Fruit fly (Drosophila melanogaster) whole organism, embryonic: ENCODE results near the gene lark.

Experiments
- Adf1 ChIP-seq: fragments of 200-800 bp; sonication (Bioruptor generic); IDR thresholded peaks from 2 replicates; pipeline ENCODE4 v1.3.6; 2022; ENCODE audit warnings: missing biosample characterization, missing genetic modification characterization
- Atf-2 ChIP-seq: fragments of 200-800 bp; sonication (Bioruptor generic); optimal IDR thresholded peaks from 2 replicates; lab custom pipeline; 2016; ENCODE audit warnings: missing biosample characterization, missing genetic modification characterization
- CG10366 ChIP-seq: fragments of 200-800 bp; sonication (Bioruptor generic); IDR thresholded peaks from 2 replicates; pipeline ENCODE4 v1.3.6; 2022; ENCODE audit warnings: missing biosample characterization, missing genetic modification characterization
- CG10565 ChIP-seq: fragments of 200-800 bp; sonication (Bioruptor generic); optimal IDR thresholded peaks from 3 replicates; lab custom pipeline; 2016; ENCODE audit warnings: missing biosample characterization, mild to moderate bottlenecking, missing genetic modification characterization
- CG11560 ChIP-seq: fragments of 200-800 bp; sonication (Bioruptor generic); IDR thresholded peaks from 3 replicates; pipeline ENCODE4 v1.3.6; 2022; ENCODE audit warnings: missing biosample characterization, missing genetic modification characterization
- CG12104 ChIP-seq: fragments of 200-800 bp; sonication (Bioruptor generic); optimal IDR thresholded peaks from 3 replicates; lab custom pipeline; 2016; ENCODE audit warnings: missing biosample characterization, missing genetic modification characterization
- CG13296 ChIP-seq: fragments of 200-800 bp; sonication (Bioruptor generic); optimal IDR thresholded peaks from 3 replicates; lab custom pipeline; 2018; ENCODE audit warnings: missing biosample characterization, mild to moderate bottlenecking, missing genetic modification characterization
- CG14860 ChIP-seq: fragments of 200-800 bp; sonication (Bioruptor generic); IDR thresholded peaks from 3 replicates; pipeline ENCODE4 v1.3.6; 2022; ENCODE audit warnings: missing biosample characterization, missing genetic modification characterization; ENCODE audit not compliant: partially characterized antibody
- CG15479 ChIP-seq: fragments of 200-800 bp; sonication (Bioruptor generic); optimal IDR thresholded peaks from 3 replicates; lab custom pipeline; 2019; ENCODE audit warnings: missing biosample characterization, mild to moderate bottlenecking, missing genetic modification characterization, moderate library complexity
- CG1792 ChIP-seq: fragments of 200-800 bp; sonication (Bioruptor generic); optimal IDR thresholded peaks from 2 replicates; lab custom pipeline; 2016; ENCODE audit warnings: missing biosample characterization, missing genetic modification characterization
- CG18619 ChIP-seq: fragments of 200-800 bp; sonication (Bioruptor generic); optimal IDR thresholded peaks from 3 replicates; lab custom pipeline; 2017; ENCODE audit warnings: missing biosample characterization, mild to moderate bottlenecking, missing genetic modification characterization
- CG18764 ChIP-seq: fragments of 200-800 bp; sonication (Bioruptor generic); optimal IDR thresholded peaks from 3 replicates; lab custom pipeline; 2016; ENCODE audit warnings: missing biosample characterization, missing genetic modification characterization
- CG31224 ChIP-seq: fragments of 200-800 bp; sonication (Bioruptor generic); IDR thresholded peaks from 2 replicates; pipeline ENCODE4 v1.3.6; 2022; ENCODE audit warnings: missing biosample characterization, missing genetic modification characterization
- CG34376 ChIP-seq: fragments of 200-800 bp; sonication (Bioruptor generic); optimal IDR thresholded peaks from 2 replicates; lab custom pipeline; 2018; ENCODE audit warnings: missing biosample characterization, mild to moderate bottlenecking, missing genetic modification characterization
- CG4820 ChIP-seq: fragments of 200-800 bp; sonication (Bioruptor generic); optimal IDR thresholded peaks from 3 replicates; lab custom pipeline; 2016; ENCODE audit warnings: missing biosample characterization, missing genetic modification characterization
- CG5245 ChIP-seq: fragments of 200-800 bp; sonication (Bioruptor generic); optimal IDR thresholded peaks from 3 replicates; lab custom pipeline; 2016; ENCODE audit warnings: missing biosample characterization, missing genetic modification characterization
- CG6654 ChIP-seq: fragments of 200-800 bp; sonication (Bioruptor generic); optimal IDR thresholded peaks from 2 replicates; lab custom pipeline; 2017; ENCODE audit warnings: missing biosample characterization, mild to moderate bottlenecking, missing genetic modification characterization
- CG8924 ChIP-seq: fragments of 200-800 bp; optimal IDR thresholded peaks from 3 replicates; lab custom pipeline; 2019; ENCODE audit warnings: missing biosample characterization, mild to moderate bottlenecking, missing genetic modification characterization, moderate library complexity
- Camta ChIP-seq: fragments of 200-800 bp; sonication (Bioruptor generic); optimal IDR thresholded peaks from 2 replicates; lab custom pipeline; 2016; ENCODE audit warnings: missing biosample characterization, missing genetic modification characterization
- Deaf1 ChIP-seq: fragments of 200-800 bp; optimal IDR thresholded peaks from 3 replicates; lab custom pipeline; 2019; ENCODE audit warnings: missing biosample characterization, mild to moderate bottlenecking, missing genetic modification characterization, moderate library complexity
- Dfd ChIP-seq, 2 experiments: fragments of >200 bp; optimal IDR thresholded peaks; 2 replicates each; lab custom pipeline; 2017; ENCODE audit warnings: missing biosample characterization in 2 of 2, missing genetic modification characterization in 2 of 2
- Dp ChIP-seq: fragments of 200-800 bp; sonication (Bioruptor generic); optimal IDR thresholded peaks from 2 replicates; lab custom pipeline; 2018; ENCODE audit warnings: missing biosample characterization, mild to moderate bottlenecking, missing genetic modification characterization, moderate library complexity
- E2f1 ChIP-seq: fragments of 200-800 bp; sonication (Bioruptor generic); IDR thresholded peaks from 2 replicates; pipeline ENCODE4 v1.3.6; 2022; ENCODE audit warnings: missing biosample characterization, missing genetic modification characterization
- Elba2 ChIP-seq: fragments of 200-800 bp; sonication (Bioruptor generic); optimal IDR thresholded peaks from 3 replicates; lab custom pipeline; 2016; ENCODE audit warnings: missing biosample characterization, missing genetic modification characterization
- Fer3 ChIP-seq: fragments of 200-800 bp; sonication (Bioruptor generic); optimal IDR thresholded peaks from 2 replicates; lab custom pipeline; 2018; ENCODE audit warnings: missing biosample characterization, mild to moderate bottlenecking, missing genetic modification characterization, moderate library complexity
- MBD-R2 ChIP-seq: fragments of 200-800 bp; sonication (Bioruptor generic); IDR thresholded peaks from 2 replicates; pipeline ENCODE4 v1.3.6; 2022; ENCODE audit warnings: missing biosample characterization, missing genetic modification characterization
- NFAT ChIP-seq: fragments of 200-800 bp; sonication (Bioruptor generic); IDR thresholded peaks from 2 replicates; pipeline ENCODE4 v1.3.6; 2022; ENCODE audit warnings: missing biosample characterization, missing genetic modification characterization
- Pdp1 ChIP-seq, 2 experiments: fragments of 200-800 bp; sonication (Bioruptor generic); optimal IDR thresholded peaks; 3 replicates each; lab custom pipeline; 2016; ENCODE audit warnings: missing biosample characterization in 2 of 2, missing genetic modification characterization in 2 of 2, mild to moderate bottlenecking in 1 of 2, moderate library complexity in 1 of 2
- Ptx1 ChIP-seq: fragments of 200-800 bp; sonication (Bioruptor generic); IDR thresholded peaks from 2 replicates; pipeline ENCODE4 v1.3.6; 2022; ENCODE audit warnings: missing biosample characterization, missing genetic modification characterization
- TFAM ChIP-seq: fragments of 200-800 bp; sonication (Bioruptor generic); optimal IDR thresholded peaks from 2 replicates; lab custom pipeline; 2017; ENCODE audit warnings: missing biosample characterization, missing genetic modification characterization, inconsistent platforms
- bigmax ChIP-seq: fragments of 200-800 bp; sonication (Bioruptor generic); optimal IDR thresholded peaks from 2 replicates; lab custom pipeline; 2018; ENCODE audit warnings: missing biosample characterization, mild to moderate bottlenecking, missing genetic modification characterization
- bsh ChIP-seq, 2 experiments: fragments of 200-800 bp; sonication (Bioruptor generic); optimal IDR thresholded peaks; 2 replicates each; lab custom pipeline; 2017 to 2018; ENCODE audit warnings: mild to moderate bottlenecking in 2 of 2, missing biosample characterization in 2 of 2, missing genetic modification characterization in 2 of 2, moderate library complexity in 1 of 2
- caup ChIP-seq: fragments of 200-800 bp; sonication (Bioruptor generic); optimal IDR thresholded peaks from 3 replicates; lab custom pipeline; 2017; ENCODE audit warnings: missing biosample characterization, mild to moderate bottlenecking, missing genetic modification characterization, moderate library complexity; ENCODE audit not compliant: severe bottlenecking
- crp ChIP-seq, 2 experiments: fragments of 200-800 bp; sonication (Bioruptor generic); optimal IDR thresholded peaks; 2 replicates in 1 of 2; 3 replicates in 1 of 2; lab custom pipeline; 2017; ENCODE audit warnings: missing biosample characterization in 2 of 2, missing genetic modification characterization in 2 of 2, mild to moderate bottlenecking in 1 of 2, moderate library complexity in 1 of 2
- cwo ChIP-seq: fragments of 200-800 bp; sonication (Bioruptor generic); optimal IDR thresholded peaks from 3 replicates; lab custom pipeline; 2017; ENCODE audit warnings: missing biosample characterization, missing genetic modification characterization, mild to moderate bottlenecking, moderate library complexity, missing genetic modification reagents
- dan ChIP-seq: fragments of 200-800 bp; sonication (Bioruptor generic); IDR thresholded peaks from 2 replicates; pipeline ENCODE4 v1.3.6; 2022; ENCODE audit warnings: missing biosample characterization, missing genetic modification characterization
- exex ChIP-seq: fragments of 200-800 bp; sonication (Bioruptor generic); optimal IDR thresholded peaks from 4 replicates; lab custom pipeline; 2018; ENCODE audit warnings: missing biosample characterization, mild to moderate bottlenecking, missing genetic modification characterization, moderate library complexity
- gcm2 ChIP-seq: fragments of 200-800 bp; sonication (Bioruptor generic); optimal IDR thresholded peaks from 2 replicates; lab custom pipeline; 2016; ENCODE audit warnings: missing biosample characterization, missing genetic modification characterization
- hbn ChIP-seq: fragments of 200-800 bp; sonication (Bioruptor generic); IDR thresholded peaks from 2 replicates; pipeline ENCODE4 v1.3.6; 2022; ENCODE audit warnings: missing biosample characterization, missing genetic modification characterization; ENCODE audit not compliant: partially characterized antibody
- lab ChIP-seq: fragments of 200-800 bp; sonication (Bioruptor generic); optimal IDR thresholded peaks from 3 replicates; lab custom pipeline; 2017; ENCODE audit warnings: missing biosample characterization, missing genetic modification characterization, mild to moderate bottlenecking, moderate library complexity, missing genetic modification reagents
- mirr ChIP-seq: fragments of 200-800 bp; sonication (Bioruptor generic); optimal IDR thresholded peaks from 3 replicates; lab custom pipeline; 2018; ENCODE audit warnings: missing biosample characterization, mild to moderate bottlenecking, missing genetic modification characterization
- oc ChIP-seq: fragments of 200-800 bp; sonication (Bioruptor generic); optimal IDR thresholded peaks from 2 replicates; lab custom pipeline; 2018; ENCODE audit warnings: missing biosample characterization, mild to moderate bottlenecking, missing genetic modification characterization, moderate library complexity
- odd ChIP-seq: fragments of 200-800 bp; sonication (Bioruptor generic); optimal IDR thresholded peaks from 2 replicates; lab custom pipeline; 2017; ENCODE audit warnings: missing biosample characterization, mild to moderate bottlenecking, missing genetic modification characterization
- repo ChIP-seq: fragments of 200-800 bp; sonication (Bioruptor generic); optimal IDR thresholded peaks from 2 replicates; lab custom pipeline; 2016; ENCODE audit warnings: missing biosample characterization, missing genetic modification characterization
- salm ChIP-seq: fragments of 200-800 bp; sonication (Bioruptor generic); optimal IDR thresholded peaks from 2 replicates; lab custom pipeline; 2018; ENCODE audit warnings: missing biosample characterization, mild to moderate bottlenecking, missing genetic modification characterization
- schlank ChIP-seq: fragments of 200-800 bp; sonication (Bioruptor generic); optimal IDR thresholded peaks from 2 replicates; lab custom pipeline; 2018; ENCODE audit warnings: missing biosample characterization, mild to moderate bottlenecking, missing genetic modification characterization
- shn ChIP-seq: fragments of 200-800 bp; sonication (Bioruptor generic); optimal IDR thresholded peaks from 3 replicates; lab custom pipeline; 2016; ENCODE audit warnings: missing biosample characterization, missing genetic modification characterization
- slbo ChIP-seq: fragments of 200-800 bp; sonication (Bioruptor generic); IDR thresholded peaks from 2 replicates; pipeline ENCODE4 v1.3.6; 2022; ENCODE audit warnings: missing biosample characterization, missing genetic modification characterization
- sug ChIP-seq: fragments of 200-800 bp; optimal IDR thresholded peaks from 2 replicates; lab custom pipeline; 2019; ENCODE audit warnings: missing biosample characterization, mild to moderate bottlenecking, missing genetic modification characterization, moderate library complexity

Gene lark

dm6 chr3L:7338786-7339185, 280 bp upstream of the lark start (continued):
- TF ChIP-seq gcm2 (GFP tag; lab: Kevin White, UChicago) (no peak), E2f1 (GFP tag; lab: Robert Waterston, UW) (peak; percentile 38; the same call in 1 of the 2 replicates), NFAT (GFP tag; lab: Robert Waterston, UW) (peak; percentile 36; the same call in 1 of the 2 replicates)

- TF ChIP-seq repo (no peak), CG31224 (no peak), hbn (GFP tag; lab: Robert Waterston, UW) (no peak), CG34376 (GFP tag; lab: Kevin White, UChicago) (peak; percentile 77), Deaf1 (tag; lab: Kevin White, UChicago) (no peak), CG11560 (tag; lab: Robert Waterston, UW) (no peak), Pdp1 (GFP tag; optimal IDR thresholded peaks at IDR 0.05; lab: Kevin White, UChicago) (peak in 1 of 2 experiments; percentile 24), CG15479 (GFP tag; lab: Kevin White, UChicago) (peak; percentile 69), mirr (peak; percentile 91), TFAM (GFP tag; lab: Kevin White, UChicago) (no peak), shn (no peak), bigmax (no peak), cwo (peak; percentile 68), bsh (GFP tag; optimal IDR thresholded peaks at IDR 0.05; lab: Kevin White, UChicago) (no peak), CG12104 (GFP tag; lab: Kevin White, UChicago) (no peak), MBD-R2 (no peak), sug (tag; lab: Kevin White, UChicago) (peak; percentile 38), CG13296 (GFP tag; lab: Kevin White, UChicago) (peak; percentile 17), Dfd (GFP tag; optimal IDR thresholded peaks at IDR 0.05; lab: Kevin White, UChicago) (no peak), Adf1 (GFP tag; lab: Robert Waterston, UW) (no peak), lab (GFP tag; lab: Kevin White, UChicago) (peak; percentile 8), CG18619 (GFP tag; lab: Kevin White, UChicago) (no peak), salm (tag; lab: Kevin White, UChicago) (no peak), oc (tag; lab: Kevin White, UChicago) (no peak), exex (tag; lab: Kevin White, UChicago) (peak; percentile 96), CG8924 (no peak), CG18764 (GFP tag; lab: Kevin White, UChicago) (no peak)
These were observed 4.9 kb downstream of the lark start for dm6 chr3L:7344001-7344400.

dm6 chr3L:7344965-7345427, 5.9 kb downstream of the lark start, which contains the start of gene Cln7:
Gene Cln7, minus strand, starts transcription at chr3L:7345183.
- TF ChIP-seq odd (peak; percentile 49), schlank (tag; lab: Kevin White, UChicago) (peak; percentile 15), CG14860 (GFP tag; lab: Robert Waterston, UW) (no peak), CG4820 (GFP tag; lab: Kevin White, UChicago) (no peak), CG6654 (GFP tag; lab: Kevin White, UChicago) (no peak), slbo (GFP tag; lab: Robert Waterston, UW) (no peak), Fer3 (tag; lab: Kevin White, UChicago) (no peak), Atf-2 (GFP tag; lab: Kevin White, UChicago) (no peak), Camta (GFP tag; lab: Kevin White, UChicago) (no peak), Dp (no peak), Ptx1 (GFP tag; lab: Robert Waterston, UW) (no peak), CG10565 (GFP tag; lab: Kevin White, UChicago) (no peak), CG10366 (no peak), crp (GFP tag; optimal IDR thresholded peaks at IDR 0.05; lab: Kevin White, UChicago) (no peak), Elba2 (GFP tag; lab: Kevin White, UChicago) (no peak), CG5245 (no peak), dan (GFP tag; lab: Robert Waterston, UW) (no peak), caup (peak; percentile 48), CG1792 (no peak), oc (tag; lab: Kevin White, UChicago) (no peak)
